Worm (Caenorhabditis elegans) whole organism, mixed stage, embryonic: ENCODE measurements around the gene dsl-7.

Source experiments
- ces-1 ChIP-seq: fragments of 150-350 bp; optimal IDR thresholded peaks from 2 replicates; lab custom pipeline; 2014; ENCODE audit warnings: missing biosample characterization, missing genetic modification reagents, missing genetic modification characterization
- snpc-4 ChIP-seq: fragments of 150-350 bp; optimal IDR thresholded peaks from 2 replicates; lab custom pipeline; 2014; ENCODE audit warnings: missing biosample characterization, missing genetic modification characterization
- unc-39 ChIP-seq: fragments of 150-350 bp; optimal IDR thresholded peaks from 2 replicates; lab custom pipeline; 2014; ENCODE audit warnings: missing biosample characterization, missing genetic modification characterization
- unc-62 ChIP-seq: fragments of 150-350 bp; optimal IDR thresholded peaks from 2 replicates; lab custom pipeline; 2014; ENCODE audit warnings: missing biosample characterization, missing genetic modification reagents, missing genetic modification characterization
- ztf-11 ChIP-seq: fragments of 150-350 bp; optimal IDR thresholded peaks from 2 replicates; lab custom pipeline; 2014; ENCODE audit warnings: missing biosample characterization, missing genetic modification characterization

ce11 chrV:13021540-13021939 lies 28.6 kb downstream of the dsl-7 start:
- TF ChIP-seq ztf-11, result no peak
- no peak for TF ChIP-seq snpc-4
- no peak for TF ChIP-seq unc-39
- no peak for TF ChIP-seq unc-62 (GFP tag; lab: Kevin White, UChicago)
- no peak for TF ChIP-seq ces-1
